Fruit fly (Drosophila melanogaster) whole organism, pupa: ENCODE results near the gene CG14411.

Experiments
- CG13204 ChIP-seq: fragments of 200-800 bp; sonication (Bioruptor generic); optimal IDR thresholded peaks from 2 replicates; lab custom pipeline; 2018; ENCODE audit warnings: missing biosample characterization, mild to moderate bottlenecking, missing genetic modification characterization, moderate library complexity
- CG15710 ChIP-seq: fragments of 200-800 bp; sonication (Bioruptor generic); optimal IDR thresholded peaks from 2 replicates; lab custom pipeline; 2018; ENCODE audit warnings: missing biosample characterization, mild to moderate bottlenecking, missing genetic modification characterization, moderate library complexity
- CG17806 ChIP-seq: fragments of 200-800 bp; sonication (Bioruptor generic); optimal IDR thresholded peaks from 2 replicates; lab custom pipeline; 2018; ENCODE audit warnings: missing biosample characterization, mild to moderate bottlenecking, missing genetic modification characterization, moderate library complexity
- CG34367 ChIP-seq: fragments of 200-800 bp; sonication (Bioruptor generic); optimal IDR thresholded peaks from 2 replicates; lab custom pipeline; 2018; ENCODE audit warnings: missing biosample characterization, mild to moderate bottlenecking, missing genetic modification characterization
- CG8301 ChIP-seq: fragments of 200-800 bp; sonication (Bioruptor generic); optimal IDR thresholded peaks from 2 replicates; lab custom pipeline; 2018; ENCODE audit warnings: missing biosample characterization, mild to moderate bottlenecking, missing genetic modification characterization
- CG9948 ChIP-seq: fragments of 200-800 bp; sonication (Bioruptor generic); optimal IDR thresholded peaks from 2 replicates; lab custom pipeline; 2018; ENCODE audit warnings: missing biosample characterization, mild to moderate bottlenecking, missing genetic modification characterization, moderate library complexity
- D1 ChIP-seq: fragments of 200-800 bp; sonication (Bioruptor generic); optimal IDR thresholded peaks from 2 replicates; lab custom pipeline; 2018; ENCODE audit warnings: missing biosample characterization, mild to moderate bottlenecking, missing genetic modification characterization, moderate library complexity
- EcR ChIP-seq: fragments of 200-800 bp; sonication (Bioruptor generic); optimal IDR thresholded peaks from 3 replicates; lab custom pipeline; 2019; ENCODE audit warnings: missing biosample characterization, missing genetic modification characterization, mild to moderate bottlenecking, moderate library complexity, missing genetic modification reagents
- Ets98B ChIP-seq: fragments of 200-800 bp; sonication (Bioruptor generic); IDR thresholded peaks from 2 replicates; pipeline ENCODE4 v1.3.6; 2022; ENCODE audit warnings: missing biosample characterization, missing genetic modification characterization
- Pif1A ChIP-seq: fragments of 200-800 bp; sonication (Bioruptor generic); optimal IDR thresholded peaks from 3 replicates; lab custom pipeline; 2016; ENCODE audit warnings: missing biosample characterization, missing genetic modification characterization
- Snoo ChIP-seq: fragments of 200-800 bp; sonication (Bioruptor generic); optimal IDR thresholded peaks from 3 replicates; lab custom pipeline; 2017; ENCODE audit warnings: missing biosample characterization, mild to moderate bottlenecking, missing genetic modification characterization, inconsistent platforms
- fd96Ca ChIP-seq: fragments of 200-800 bp; sonication (Bioruptor generic); IDR thresholded peaks from 3 replicates; pipeline ENCODE4 v1.3.6; 2022; ENCODE audit warnings: missing biosample characterization, missing genetic modification characterization
- gl ChIP-seq: fragments of 200-800 bp; sonication (Bioruptor generic); optimal IDR thresholded peaks from 2 replicates; lab custom pipeline; 2018; ENCODE audit warnings: missing biosample characterization, mild to moderate bottlenecking, missing genetic modification characterization
- rn ChIP-seq: fragments of 200-800 bp; sonication (Bioruptor generic); IDR thresholded peaks from 2 replicates; pipeline ENCODE4 v1.3.6; 2022; ENCODE audit warnings: missing biosample characterization, missing genetic modification characterization

- TF ChIP-seq CG34367 (tag; lab: Kevin White, UChicago) (no peak), Ets98B (GFP tag; lab: Robert Waterston, UW) (no peak), gl (tag; lab: Kevin White, UChicago) (no peak), D1 (tag; lab: Kevin White, UChicago) (no peak), Snoo (tag; lab: Kevin White, UChicago) (no peak), CG9948 (no peak), fd96Ca (GFP tag; lab: Robert Waterston, UW) (no peak), rn (GFP tag; lab: Robert Waterston, UW) (no peak), Pif1A (no peak), CG17806 (tag; lab: Kevin White, UChicago) (no peak), CG15710 (tag; lab: Kevin White, UChicago) (no peak), EcR (GFP tag; lab: Kevin White, UChicago) (no peak), CG8301 (tag; lab: Kevin White, UChicago) (no peak), CG13204 (GFP tag; lab: Kevin White, UChicago) (no peak)
Observed at dm6 chrX:14837983-14838382, 5.5 kb downstream of the CG14411 start, which contains the start of gene Grx5.
